Fruit fly (Drosophila melanogaster) whole organism, pupa: Measurements from ENCODE around the gene slmo.

Source experiments
- CG15710 ChIP-seq: fragments of 200-800 bp; sonication (Bioruptor generic); optimal IDR thresholded peaks from 2 replicates; lab custom pipeline; 2018; ENCODE audit warnings: missing biosample characterization, mild to moderate bottlenecking, missing genetic modification characterization, moderate library complexity
- CG32121 ChIP-seq: fragments of 200-800 bp; sonication (Bioruptor generic); IDR thresholded peaks from 2 replicates; pipeline ENCODE4 v1.3.6; 2022; ENCODE audit warnings: missing biosample characterization, missing genetic modification characterization
- CG34367 ChIP-seq: fragments of 200-800 bp; sonication (Bioruptor generic); optimal IDR thresholded peaks from 2 replicates; lab custom pipeline; 2018; ENCODE audit warnings: missing biosample characterization, mild to moderate bottlenecking, missing genetic modification characterization
- CG4496 ChIP-seq: fragments of 200-800 bp; sonication (Bioruptor generic); IDR thresholded peaks from 3 replicates; pipeline ENCODE4 v1.3.6; 2022; ENCODE audit warnings: missing biosample characterization, missing genetic modification characterization
- CG8159 ChIP-seq: fragments of 200-800 bp; sonication (Bioruptor generic); optimal IDR thresholded peaks from 3 replicates; lab custom pipeline; 2018; ENCODE audit warnings: missing biosample characterization, mild to moderate bottlenecking, missing genetic modification characterization, moderate library complexity
- CG9948 ChIP-seq: fragments of 200-800 bp; sonication (Bioruptor generic); optimal IDR thresholded peaks from 2 replicates; lab custom pipeline; 2018; ENCODE audit warnings: missing biosample characterization, mild to moderate bottlenecking, missing genetic modification characterization, moderate library complexity
- D1 ChIP-seq: fragments of 200-800 bp; sonication (Bioruptor generic); optimal IDR thresholded peaks from 2 replicates; lab custom pipeline; 2018; ENCODE audit warnings: missing biosample characterization, mild to moderate bottlenecking, missing genetic modification characterization, moderate library complexity
- EcR ChIP-seq: fragments of 200-800 bp; sonication (Bioruptor generic); optimal IDR thresholded peaks from 3 replicates; lab custom pipeline; 2019; ENCODE audit warnings: missing biosample characterization, missing genetic modification characterization, mild to moderate bottlenecking, moderate library complexity, missing genetic modification reagents
- rn ChIP-seq: fragments of 200-800 bp; sonication (Bioruptor generic); IDR thresholded peaks from 2 replicates; pipeline ENCODE4 v1.3.6; 2022; ENCODE audit warnings: missing biosample characterization, missing genetic modification characterization

DNA sequence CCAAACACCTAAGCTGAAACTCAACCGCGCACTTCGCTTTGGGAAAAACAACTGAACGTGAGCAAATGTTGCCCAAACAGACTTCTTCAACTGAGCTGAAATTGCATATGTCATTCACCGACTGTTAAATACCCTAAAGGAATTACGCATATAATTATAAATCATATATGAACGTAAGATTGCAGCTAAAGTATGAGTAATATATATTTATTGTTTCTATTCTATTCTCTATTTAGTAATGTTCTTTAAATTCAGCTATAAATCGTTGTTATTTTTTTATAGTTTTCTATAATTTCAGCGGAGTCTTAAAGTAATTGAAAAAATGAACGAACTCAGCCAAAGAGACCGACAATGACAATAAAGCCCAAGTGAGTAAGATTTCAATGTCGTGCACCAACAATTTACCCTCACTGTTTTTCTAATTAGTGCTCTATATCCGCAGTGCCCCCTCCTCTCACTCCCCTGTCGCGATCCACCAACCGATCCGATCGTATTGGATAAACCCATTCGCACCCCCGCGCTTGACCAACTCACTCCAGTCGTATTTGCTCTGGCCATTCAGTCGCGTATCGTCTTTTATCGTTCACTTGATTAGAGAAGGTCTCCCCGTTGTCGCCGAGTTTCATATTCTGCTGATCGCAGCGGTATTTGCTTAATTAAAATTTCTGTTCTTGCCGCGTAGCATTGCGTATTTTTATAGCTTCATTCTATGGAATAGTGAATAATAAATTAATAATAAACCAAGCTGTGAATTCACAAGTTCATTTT, 36.0 kb downstream of the slmo start, which contains the start of gene CG9098:
- TF ChIP-seq CG32121 (GFP tag; lab: Robert Waterston, UW) (no peak), CG8159 (tag; lab: Kevin White, UChicago) (no peak), CG34367 (tag; lab: Kevin White, UChicago) (no peak), CG15710 (no peak), CG4496 (GFP tag; lab: Robert Waterston, UW) (no peak), EcR (no peak), rn (GFP tag; lab: Robert Waterston, UW) (no peak), D1 (tag; lab: Kevin White, UChicago) (no peak), CG9948 (no peak)
